Worm (Caenorhabditis elegans) whole organism, young adult: ENCODE data around the gene ufd-3.

ENCODE experiments used
- B0019.2 ChIP-seq: fragments of 200-800 bp; sonication (Bioruptor generic); conservative IDR thresholded peaks from 2 replicates; pipeline ENCODE4 v1.3.6; 2022; ENCODE audit warnings: missing genetic modification reagents, missing genetic modification characterization, missing compliant biosample characterization
- B0035.1 ChIP-seq: sonication (generic microtip); optimal IDR thresholded peaks from 2 replicates; lab custom pipeline; 2016; ENCODE audit warnings: missing genetic modification characterization, mild to moderate bottlenecking, missing compliant biosample characterization, missing genotype, missing genetic modification reagents
- B0261.1 ChIP-seq: sonication (generic microtip); optimal IDR thresholded peaks from 2 replicates; lab custom pipeline; 2016; ENCODE audit warnings: mild to moderate bottlenecking, missing genetic modification characterization, moderate library complexity, missing compliant biosample characterization
- B0336.3 ChIP-seq: fragments of 200-800 bp; sonication (Bioruptor generic); IDR thresholded peaks from 2 replicates; pipeline ENCODE4 v1.3.6; 2022; ENCODE audit warnings: missing genetic modification characterization, missing compliant biosample characterization
- F55B11.4 ChIP-seq: sonication (generic microtip); optimal IDR thresholded peaks from 2 replicates; lab custom pipeline; 2016; ENCODE audit warnings: missing compliant biosample characterization, missing genetic modification characterization, borderline replicate concordance; ENCODE audit not compliant: insufficient read depth
- K11D2.4 ChIP-seq: fragments of 200-800 bp; sonication (Bioruptor generic); IDR thresholded peaks from 2 replicates; pipeline ENCODE4 v1.3.6; 2022; ENCODE audit warnings: missing genetic modification reagents, missing genetic modification characterization, missing compliant biosample characterization
- Y67H2A.10 ChIP-seq: fragments of 200-800 bp; sonication (Bioruptor generic); conservative IDR thresholded peaks from 2 replicates; pipeline ENCODE4 v1.3.6; 2022; ENCODE audit warnings: missing genetic modification reagents, missing genetic modification characterization, missing compliant biosample characterization
- Y79H2A.3 ChIP-seq: fragments of 200-800 bp; sonication (Bioruptor generic); conservative IDR thresholded peaks from 2 replicates; pipeline ENCODE4 v1.3.6; 2022; ENCODE audit warnings: missing genetic modification reagents, missing genetic modification characterization, missing compliant biosample characterization
- ZK185.1 ChIP-seq: sonication (generic microtip); optimal IDR thresholded peaks from 2 replicates; lab custom pipeline; 2016; ENCODE audit warnings: mild to moderate bottlenecking, missing genetic modification characterization, missing compliant biosample characterization; ENCODE audit not compliant: poor library complexity, severe bottlenecking
- ama-1 ChIP-seq, 3 experiments: fragments of 150-350 bp in 1 of 3; sonication (generic microtip) in 2 of 3; optimal IDR thresholded peaks; 2 replicates each; lab custom pipeline; 2014 to 2018; ENCODE audit warnings: missing biosample characterization in 2 of 3, missing genetic modification characterization in 2 of 3, missing genetic modification reagents in 2 of 3
- atf-7 ChIP-seq: sonication (generic microtip); optimal IDR thresholded peaks from 2 replicates; lab custom pipeline; 2017; ENCODE audit warnings: mild to moderate bottlenecking, missing genetic modification characterization, missing compliant biosample characterization
- attf-5 ChIP-seq: fragments of 200-800 bp; sonication (Bioruptor generic); optimal IDR thresholded peaks from 2 replicates; lab custom pipeline; 2018; ENCODE audit warnings: mild to moderate bottlenecking, missing genetic modification characterization, missing compliant biosample characterization
- ceh-100 ChIP-seq: fragments of 200-800 bp; sonication (Bioruptor generic); IDR thresholded peaks from 2 replicates; pipeline ENCODE4 v1.3.6; 2022; ENCODE audit warnings: missing genetic modification reagents, missing genetic modification characterization, missing compliant biosample characterization
- ceh-40 ChIP-seq: fragments of 200-800 bp; sonication (Bioruptor generic); IDR thresholded peaks from 2 replicates; pipeline ENCODE4 v1.3.6; 2022; ENCODE audit warnings: missing genetic modification characterization, missing compliant biosample characterization
- dpl-1 ChIP-seq: fragments of 150-350 bp; optimal IDR thresholded peaks from 2 replicates; lab custom pipeline; 2014; ENCODE audit warnings: missing biosample characterization, missing genetic modification reagents, missing genetic modification characterization
- egrh-3 ChIP-seq: fragments of 200-800 bp; sonication (Bioruptor generic); IDR thresholded peaks from 2 replicates; pipeline ENCODE4 v1.3.6; 2022; ENCODE audit warnings: missing genetic modification reagents, missing genetic modification characterization, missing compliant biosample characterization
- hlh-26 ChIP-seq: fragments of 200-800 bp; sonication (Bioruptor generic); conservative IDR thresholded peaks from 2 replicates; pipeline ENCODE4 v1.3.6; 2022; ENCODE audit warnings: missing genetic modification reagents, missing genetic modification characterization, missing compliant biosample characterization
- hmg-1.2 ChIP-seq: fragments of 200-800 bp; sonication (Bioruptor generic); IDR thresholded peaks from 2 replicates; pipeline ENCODE4 v1.3.6; 2022; ENCODE audit warnings: missing genetic modification reagents, missing genetic modification characterization, missing compliant biosample characterization
- hrde-1 ChIP-seq: sonication (generic microtip); optimal IDR thresholded peaks from 2 replicates; lab custom pipeline; 2016; ENCODE audit warnings: missing genetic modification characterization, mild to moderate bottlenecking, missing compliant biosample characterization, moderate library complexity, missing genotype, missing genetic modification reagents, borderline replicate concordance
- lag-1 ChIP-seq: fragments of 200-800 bp; sonication (Bioruptor generic); IDR thresholded peaks from 2 replicates; pipeline ENCODE4 v1.3.6; 2022; ENCODE audit warnings: missing genetic modification reagents, missing genetic modification characterization, missing compliant biosample characterization
- lin-26 ChIP-seq: fragments of 200-800 bp; sonication (Bioruptor generic); IDR thresholded peaks from 2 replicates; pipeline ENCODE4 v1.3.6; 2022; ENCODE audit warnings: missing genetic modification reagents, missing genetic modification characterization, missing compliant biosample characterization
- lin-35 ChIP-seq, 3 experiments: fragments of 150-350 bp in 2 of 3; sonication (generic microtip) in 1 of 3; optimal IDR thresholded peaks; 2 replicates each; lab custom pipeline; 2014 to 2018; ENCODE audit warnings: missing biosample characterization in 3 of 3, missing genetic modification characterization in 3 of 3, missing genetic modification reagents in 3 of 3
- lsy-27 ChIP-seq: sonication (generic microtip); optimal IDR thresholded peaks from 2 replicates; lab custom pipeline; 2017; ENCODE audit warnings: missing genetic modification characterization, mild to moderate bottlenecking, missing compliant biosample characterization, antibody characterized with exemption, missing genotype, borderline replicate concordance; ENCODE audit not compliant: insufficient read depth
- mxl-1 ChIP-seq: sonication (generic microtip); optimal IDR thresholded peaks from 2 replicates; lab custom pipeline; 2016; ENCODE audit warnings: missing genetic modification characterization, missing compliant biosample characterization
- rcor-1 ChIP-seq: fragments of 200-800 bp; sonication (Bioruptor generic); IDR thresholded peaks from 2 replicates; pipeline ENCODE4 v1.3.6; 2022; ENCODE audit warnings: missing genetic modification reagents, missing genetic modification characterization, missing compliant biosample characterization
- repo-1 ChIP-seq: sonication (generic microtip); optimal IDR thresholded peaks from 2 replicates; lab custom pipeline; 2017; ENCODE audit warnings: mild to moderate bottlenecking, missing genetic modification characterization, missing compliant biosample characterization
- rpc-1 ChIP-seq, 2 experiments: fragments of 150-350 bp in 1 of 2; sonication (generic microtip) in 1 of 2; optimal IDR thresholded peaks; 2 replicates each; lab custom pipeline; 2014 to 2018; ENCODE audit warnings: missing biosample characterization in 1 of 2, missing genetic modification characterization in 1 of 2, missing genetic modification reagents in 1 of 2, missing genotype in 1 of 2
- sea-2 ChIP-seq: fragments of 200-800 bp; sonication (Bioruptor generic); IDR thresholded peaks from 2 replicates; pipeline ENCODE4 v1.3.6; 2022; ENCODE audit warnings: missing genetic modification characterization, missing compliant biosample characterization
- snpc-3.4 ChIP-seq: sonication (generic microtip); optimal IDR thresholded peaks from 2 replicates; lab custom pipeline; 2017; ENCODE audit warnings: missing genetic modification characterization, mild to moderate bottlenecking, missing compliant biosample characterization, antibody characterized with exemption, moderate library complexity, missing genotype, missing genetic modification reagents
- tbp1 ChIP-seq: fragments of 200-800 bp; sonication (Bioruptor generic); optimal IDR thresholded peaks from 2 replicates; lab custom pipeline; 2018; ENCODE audit warnings: mild to moderate bottlenecking, missing genetic modification characterization, missing compliant biosample characterization
- zfh-2 ChIP-seq: fragments of 200-800 bp; sonication (Bioruptor generic); conservative IDR thresholded peaks from 2 replicates; pipeline ENCODE4 v1.3.6; 2022; ENCODE audit warnings: missing genetic modification reagents, missing genetic modification characterization, missing compliant biosample characterization
- ztf-25 ChIP-seq: fragments of 200-800 bp; sonication (Bioruptor generic); IDR thresholded peaks from 2 replicates; pipeline ENCODE4 v1.3.6; 2022; ENCODE audit warnings: missing genetic modification reagents, missing genetic modification characterization, missing compliant biosample characterization
- ztf-26 ChIP-seq: sonication (generic microtip); optimal IDR thresholded peaks from 2 replicates; lab custom pipeline; 2017; ENCODE audit warnings: missing genetic modification characterization, missing compliant biosample characterization
- ztf-28 ChIP-seq: fragments of 200-800 bp; sonication (Bioruptor generic); IDR thresholded peaks from 2 replicates; pipeline ENCODE4 v1.3.6; 2022; ENCODE audit warnings: missing genetic modification reagents, missing genetic modification characterization, missing compliant biosample characterization

ufd-3 gene

DNA sequence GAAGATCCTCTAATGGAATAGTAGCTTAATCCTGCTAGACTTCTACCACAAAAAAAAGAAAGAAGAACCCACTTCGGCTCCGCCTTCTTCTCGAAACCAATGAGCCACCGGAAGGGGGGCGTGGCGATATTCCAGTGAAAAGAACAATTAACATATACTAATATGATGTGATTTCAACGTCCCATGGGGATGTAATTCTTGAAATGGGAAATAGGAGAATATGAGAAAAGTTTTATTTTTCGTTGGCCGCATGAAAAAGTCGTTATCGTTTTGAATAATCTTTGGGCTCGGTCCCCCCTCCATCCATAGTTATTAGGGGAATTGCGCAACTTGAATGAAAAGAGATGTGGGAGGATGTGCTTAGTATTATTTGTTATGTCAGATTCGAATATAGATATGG is 40.3 kb upstream of the ufd-3 start, which contains the start of gene unc-4:
TSS of gene unc-4 (minus strand) at position 101 of the 400 bp plus-strand sequence.
- TF ChIP-seq atf-7 (tag; lab: Kevin White, UChicago) (no peak), sea-2 (GFP tag; lab: Robert Waterston, UW) (no peak), dpl-1 (GFP tag; lab: Kevin White, UChicago) (no peak), lin-35 (GFP tag; optimal IDR thresholded peaks at IDR 0.05; lab: Kevin White, UChicago) (no peak), repo-1 (tag; lab: Kevin White, UChicago) (no peak), lin-26 (GFP tag; lab: Robert Waterston, UW) (no peak), ztf-25 (GFP tag; lab: Robert Waterston, UW) (no peak), rpc-1 (optimal IDR thresholded peaks at IDR 0.05; lab: Kevin White, UChicago) (no peak), rpc-1 (tag; optimal IDR thresholded peaks at IDR 0.05; lab: Kevin White, UChicago) (no peak), ama-1 (optimal IDR thresholded peaks at IDR 0.05; lab: Kevin White, UChicago) (no peak), ama-1 (GFP tag; optimal IDR thresholded peaks at IDR 0.05; lab: Kevin White, UChicago) (no peak), zfh-2 (no peak), B0019.2 (GFP tag; lab: Robert Waterston, UW) (no peak), Y67H2A.10 (GFP tag; lab: Robert Waterston, UW) (no peak)

- TF ChIP-seq attf-5 (no peak), ztf-26 (no peak), egrh-3 (GFP tag; lab: Robert Waterston, UW) (no peak), lag-1 (GFP tag; lab: Robert Waterston, UW) (no peak), mxl-1 (tag; lab: Kevin White, UChicago) (no peak), rcor-1 (GFP tag; lab: Robert Waterston, UW) (no peak), lsy-27 (tag; lab: Kevin White, UChicago) (no peak), B0019.2 (GFP tag; lab: Robert Waterston, UW) (no peak), K11D2.4 (GFP tag; lab: Robert Waterston, UW) (no peak), ZK185.1 (tag; lab: Kevin White, UChicago) (no peak)
Measured at ce11 chrII:9904459-9904858, 36.1 kb upstream of the ufd-3 start.

ce11 chrII:9914999-9915398 is 25.6 kb upstream of the ufd-3 start, which contains the start of gene F26C11.3:
TSS of gene F26C11.3 (minus strand) at chrII:9915099.
- TF ChIP-seq lag-1 (GFP tag; lab: Robert Waterston, UW): no peak
- TF ChIP-seq ceh-100 (GFP tag; lab: Robert Waterston, UW): no peak
- no peak for TF ChIP-seq snpc-3.4 (tag; lab: Kevin White, UChicago)
- TF ChIP-seq B0261.1 (tag; lab: Kevin White, UChicago): no peak
- TF ChIP-seq dpl-1 (GFP tag; lab: Kevin White, UChicago): no peak
- TF ChIP-seq hrde-1: no peak
- TF ChIP-seq F55B11.4 (tag; lab: Kevin White, UChicago): no peak
- TF ChIP-seq hmg-1.2 (GFP tag; lab: Robert Waterston, UW): no peak

- TF ChIP-seq Y79H2A.3 (GFP tag; lab: Robert Waterston, UW) (no peak), tbp1 (GFP tag; lab: Kevin White, UChicago) (no peak), rcor-1 (GFP tag; lab: Robert Waterston, UW) (no peak), B0035.1 (no peak), hlh-26 (GFP tag; lab: Robert Waterston, UW) (no peak), ceh-40 (GFP tag; lab: Robert Waterston, UW) (no peak), B0336.3 (no peak), ztf-28 (GFP tag; lab: Robert Waterston, UW) (no peak)
Measured at ce11 chrII:9916177-9916576, 24.4 kb upstream of the ufd-3 start, which contains the start of gene F26C11.4. TSS of gene F26C11.4 (minus strand) at chrII:9916277.
